Fruit fly (Drosophila melanogaster) whole organism, pupa: ENCODE data around the gene ssp5.

Experiments used
- CG10348 ChIP-seq: fragments of 200-800 bp; sonication (Bioruptor generic); IDR thresholded peaks from 2 replicates; pipeline ENCODE4 v1.3.6; 2022; ENCODE audit warnings: missing biosample characterization, missing genetic modification characterization
- CG12605 ChIP-seq: fragments of 200-800 bp; sonication (Bioruptor generic); IDR thresholded peaks from 2 replicates; pipeline ENCODE4 v1.3.6; 2022; ENCODE audit warnings: missing biosample characterization, missing genetic modification characterization
- CG13204 ChIP-seq: fragments of 200-800 bp; sonication (Bioruptor generic); optimal IDR thresholded peaks from 2 replicates; lab custom pipeline; 2018; ENCODE audit warnings: missing biosample characterization, mild to moderate bottlenecking, missing genetic modification characterization, moderate library complexity
- CG32121 ChIP-seq: fragments of 200-800 bp; sonication (Bioruptor generic); IDR thresholded peaks from 2 replicates; pipeline ENCODE4 v1.3.6; 2022; ENCODE audit warnings: missing biosample characterization, missing genetic modification characterization
- CG4496 ChIP-seq: fragments of 200-800 bp; sonication (Bioruptor generic); IDR thresholded peaks from 3 replicates; pipeline ENCODE4 v1.3.6; 2022; ENCODE audit warnings: missing biosample characterization, missing genetic modification characterization
- CG8159 ChIP-seq: fragments of 200-800 bp; sonication (Bioruptor generic); optimal IDR thresholded peaks from 3 replicates; lab custom pipeline; 2018; ENCODE audit warnings: missing biosample characterization, mild to moderate bottlenecking, missing genetic modification characterization, moderate library complexity
- CG9948 ChIP-seq: fragments of 200-800 bp; sonication (Bioruptor generic); optimal IDR thresholded peaks from 2 replicates; lab custom pipeline; 2018; ENCODE audit warnings: missing biosample characterization, mild to moderate bottlenecking, missing genetic modification characterization, moderate library complexity
- D1 ChIP-seq: fragments of 200-800 bp; sonication (Bioruptor generic); optimal IDR thresholded peaks from 2 replicates; lab custom pipeline; 2018; ENCODE audit warnings: missing biosample characterization, mild to moderate bottlenecking, missing genetic modification characterization, moderate library complexity
- Ets98B ChIP-seq: fragments of 200-800 bp; sonication (Bioruptor generic); IDR thresholded peaks from 2 replicates; pipeline ENCODE4 v1.3.6; 2022; ENCODE audit warnings: missing biosample characterization, missing genetic modification characterization
- Snoo ChIP-seq: fragments of 200-800 bp; sonication (Bioruptor generic); optimal IDR thresholded peaks from 3 replicates; lab custom pipeline; 2017; ENCODE audit warnings: missing biosample characterization, mild to moderate bottlenecking, missing genetic modification characterization, inconsistent platforms
- fd96Ca ChIP-seq: fragments of 200-800 bp; sonication (Bioruptor generic); IDR thresholded peaks from 3 replicates; pipeline ENCODE4 v1.3.6; 2022; ENCODE audit warnings: missing biosample characterization, missing genetic modification characterization
- gl ChIP-seq: fragments of 200-800 bp; sonication (Bioruptor generic); optimal IDR thresholded peaks from 2 replicates; lab custom pipeline; 2018; ENCODE audit warnings: missing biosample characterization, mild to moderate bottlenecking, missing genetic modification characterization

DNA sequence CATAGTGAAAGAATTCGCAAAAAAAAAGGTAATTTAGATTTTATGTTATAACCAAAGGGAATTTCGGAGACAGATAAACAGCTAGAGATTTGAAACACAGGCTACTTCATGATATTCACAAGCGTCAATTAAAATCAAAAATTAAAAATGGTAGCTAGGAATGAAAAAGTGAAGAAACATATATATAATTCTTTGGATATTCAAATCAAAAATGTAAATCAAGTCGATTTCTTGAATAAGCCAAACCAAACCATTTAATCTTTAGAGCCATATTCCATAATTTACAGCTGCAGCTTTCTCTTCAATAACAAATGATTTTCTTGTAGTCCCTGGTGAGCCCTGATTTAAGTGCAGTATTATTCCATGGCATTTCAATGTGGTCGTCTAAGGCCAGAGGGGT lies 29.9 kb downstream of the ssp5 start, which contains the start of gene CG14740:
- TF ChIP-seq gl (tag; lab: Kevin White, UChicago) (no peak), CG4496 (GFP tag; lab: Robert Waterston, UW) (no peak), CG13204 (GFP tag; lab: Kevin White, UChicago) (no peak), Snoo (tag; lab: Kevin White, UChicago) (no peak), CG8159 (tag; lab: Kevin White, UChicago) (no peak), fd96Ca (no peak), Ets98B (no peak), CG32121 (no peak), CG9948 (tag; lab: Kevin White, UChicago) (no peak), CG12605 (GFP tag; lab: Robert Waterston, UW) (no peak), D1 (no peak), CG10348 (GFP tag; lab: Robert Waterston, UW) (no peak)
